Fruit fly (Drosophila melanogaster) Kc167 (cell line): ENCODE data around the gene CG10470.

Source experiments
- Sin3A ChIP-seq: fragments of >200 bp; optimal IDR thresholded peaks from 2 replicates; lab custom pipeline; 2018; ENCODE audit warnings: missing external identifiers
- psq ChIP-seq: fragments of >200 bp; optimal IDR thresholded peaks from 2 replicates; lab custom pipeline; 2017; ENCODE audit warnings: missing external identifiers

dm6 chr2L:19041590-19041989, 7.3 kb upstream of the CG10470 start, which contains the start of gene Catsup:
- no peak for TF ChIP-seq Sin3A (lab: Kevin White, UChicago)
- TF ChIP-seq psq (lab: Kevin White, UChicago): no peak
